Worm (Caenorhabditis elegans): Measurements from ENCODE around the gene E02C12.11.

- no peak for TF ChIP-seq dao-5 (tag; optimal IDR thresholded peaks at IDR 0.05)
- TF ChIP-seq him-1 (tag; optimal IDR thresholded peaks at IDR 0.05) = no peak
These were observed 5.2 kb upstream of the E02C12.11 start for ce11 chrV:9384949-9385348.

Measured in whole organism, L4/young adult.